Fruit fly (Drosophila melanogaster) whole organism, embryonic: ENCODE measurements around the gene mv.

Experiments
- Atf3 ChIP-seq: fragments of 200-800 bp; sonication (Bioruptor generic); optimal IDR thresholded peaks from 3 replicates; lab custom pipeline; 2016; ENCODE audit warnings: missing biosample characterization, missing genetic modification characterization
- B-H1 ChIP-seq: fragments of 200-800 bp; sonication (Bioruptor generic); IDR thresholded peaks from 3 replicates; pipeline ENCODE4 v1.3.6; 2022; ENCODE audit warnings: missing biosample characterization, missing genetic modification characterization
- CG1024 ChIP-seq: fragments of 200-800 bp; sonication (Bioruptor generic); IDR thresholded peaks from 2 replicates; pipeline ENCODE4 v1.3.6; 2022; ENCODE audit warnings: missing biosample characterization, missing genetic modification characterization
- CG10267 ChIP-seq: fragments of 200-800 bp; sonication (Bioruptor generic); optimal IDR thresholded peaks from 2 replicates; lab custom pipeline; 2018; ENCODE audit warnings: missing biosample characterization, mild to moderate bottlenecking, missing genetic modification characterization, moderate library complexity
- CG10654 ChIP-seq: fragments of 200-800 bp; sonication (Bioruptor generic); optimal IDR thresholded peaks from 2 replicates; lab custom pipeline; 2016; ENCODE audit warnings: missing biosample characterization, missing genetic modification characterization
- CG11247 ChIP-seq: fragments of 200-800 bp; sonication (Bioruptor generic); IDR thresholded peaks from 2 replicates; pipeline ENCODE4 v1.3.6; 2022; ENCODE audit warnings: missing biosample characterization, missing genetic modification characterization
- CG12219 ChIP-seq: fragments of 200-800 bp; sonication (Bioruptor generic); optimal IDR thresholded peaks from 3 replicates; lab custom pipeline; 2018; ENCODE audit warnings: missing biosample characterization, mild to moderate bottlenecking, missing genetic modification characterization
- CG13624 ChIP-seq: fragments of 200-800 bp; sonication (Bioruptor generic); optimal IDR thresholded peaks from 2 replicates; lab custom pipeline; 2016; ENCODE audit warnings: missing biosample characterization, missing genetic modification characterization
- CG13894 ChIP-seq: fragments of 200-800 bp; sonication (Bioruptor generic); optimal IDR thresholded peaks from 3 replicates; lab custom pipeline; 2018; ENCODE audit warnings: missing biosample characterization, mild to moderate bottlenecking, missing genetic modification characterization, moderate library complexity
- CG14441 ChIP-seq: fragments of 200-800 bp; sonication (Bioruptor generic); IDR thresholded peaks from 2 replicates; pipeline ENCODE4 v1.3.6; 2022; ENCODE audit warnings: missing biosample characterization, missing genetic modification characterization
- CG14710 ChIP-seq: fragments of 200-800 bp; sonication (Bioruptor generic); optimal IDR thresholded peaks from 3 replicates; lab custom pipeline; 2019; ENCODE audit warnings: missing biosample characterization, mild to moderate bottlenecking, missing genetic modification characterization, moderate library complexity
- CG1603 ChIP-seq: fragments of 200-800 bp; sonication (Bioruptor generic); optimal IDR thresholded peaks from 2 replicates; lab custom pipeline; 2019; ENCODE audit warnings: missing biosample characterization, mild to moderate bottlenecking, missing genetic modification characterization, moderate library complexity
- CG3995 ChIP-seq: fragments of 200-800 bp; sonication (Bioruptor generic); optimal IDR thresholded peaks from 3 replicates; lab custom pipeline; 2016; ENCODE audit warnings: missing biosample characterization, missing genetic modification characterization
- CG4360 ChIP-seq: fragments of 200-800 bp; sonication (Bioruptor generic); IDR thresholded peaks from 2 replicates; pipeline ENCODE4 v1.3.6; 2022; ENCODE audit warnings: missing biosample characterization, missing genetic modification characterization
- CG4854 ChIP-seq: fragments of 200-800 bp; sonication (Bioruptor generic); optimal IDR thresholded peaks from 2 replicates; lab custom pipeline; 2016; ENCODE audit warnings: missing biosample characterization, missing genetic modification characterization, inconsistent platforms
- CG6254 ChIP-seq: fragments of 200-800 bp; sonication (Bioruptor generic); optimal IDR thresholded peaks from 3 replicates; lab custom pipeline; 2017; ENCODE audit warnings: mild to moderate bottlenecking, missing biosample characterization, missing genetic modification reagents, missing genetic modification characterization
- CG8924 ChIP-seq: fragments of 200-800 bp; optimal IDR thresholded peaks from 3 replicates; lab custom pipeline; 2019; ENCODE audit warnings: missing biosample characterization, mild to moderate bottlenecking, missing genetic modification characterization, moderate library complexity
- CG9215 ChIP-seq: fragments of 200-800 bp; sonication (Bioruptor generic); IDR thresholded peaks from 2 replicates; pipeline ENCODE4 v1.3.6; 2022; ENCODE audit warnings: missing biosample characterization, missing genetic modification characterization
- Deaf1 ChIP-seq: fragments of 200-800 bp; optimal IDR thresholded peaks from 3 replicates; lab custom pipeline; 2019; ENCODE audit warnings: missing biosample characterization, mild to moderate bottlenecking, missing genetic modification characterization, moderate library complexity
- Dek ChIP-seq: fragments of 200-800 bp; sonication (Bioruptor generic); optimal IDR thresholded peaks from 3 replicates; lab custom pipeline; 2019; ENCODE audit warnings: missing biosample characterization, mild to moderate bottlenecking, missing genetic modification characterization, moderate library complexity
- Dref ChIP-seq: fragments of 200-800 bp; sonication (Bioruptor generic); IDR thresholded peaks from 2 replicates; pipeline ENCODE4 v1.3.6; 2022; ENCODE audit warnings: missing biosample characterization, missing genetic modification characterization
- Drgx ChIP-seq: fragments of 200-800 bp; sonication (Bioruptor generic); IDR thresholded peaks from 2 replicates; pipeline ENCODE4 v1.3.6; 2022; ENCODE audit warnings: missing biosample characterization, missing genetic modification characterization
- Elba2 ChIP-seq: fragments of 200-800 bp; sonication (Bioruptor generic); optimal IDR thresholded peaks from 3 replicates; lab custom pipeline; 2016; ENCODE audit warnings: missing biosample characterization, missing genetic modification characterization
- Gsc ChIP-seq: fragments of 200-800 bp; sonication (Bioruptor generic); IDR thresholded peaks from 2 replicates; pipeline ENCODE4 v1.3.6; 2022; ENCODE audit warnings: missing biosample characterization, missing genetic modification characterization
- Gug ChIP-seq: fragments of 200-800 bp; sonication (Bioruptor generic); IDR thresholded peaks from 4 replicates; pipeline ENCODE4 v1.3.6; 2022; ENCODE audit warnings: missing biosample characterization, missing genetic modification characterization
- H15 ChIP-seq: fragments of 200-800 bp; sonication (Bioruptor generic); IDR thresholded peaks from 3 replicates; pipeline ENCODE4 v1.3.6; 2022; ENCODE audit warnings: missing biosample characterization, missing genetic modification characterization
- HLHmδ ChIP-seq: fragments of 200-800 bp; sonication (Bioruptor generic); optimal IDR thresholded peaks from 2 replicates; lab custom pipeline; 2018; ENCODE audit warnings: missing biosample characterization, mild to moderate bottlenecking, missing genetic modification characterization, moderate library complexity
- MESR4 ChIP-seq: fragments of 200-800 bp; sonication (Bioruptor generic); optimal IDR thresholded peaks from 2 replicates; lab custom pipeline; 2018; ENCODE audit warnings: missing biosample characterization, mild to moderate bottlenecking, missing genetic modification characterization, moderate library complexity
- Med ChIP-seq: fragments of 200-800 bp; sonication (Bioruptor generic); peaks from one replicate; lab custom pipeline; 2016; ENCODE audit warnings: missing biosample characterization, missing genetic modification characterization, mild to moderate bottlenecking, inconsistent platforms, moderate library complexity
- PHDP ChIP-seq: fragments of 200-800 bp; sonication (Bioruptor generic); optimal IDR thresholded peaks from 3 replicates; lab custom pipeline; 2018; ENCODE audit warnings: missing biosample characterization, mild to moderate bottlenecking, missing genetic modification characterization, moderate library complexity
- Pdp1 ChIP-seq, 2 experiments: fragments of 200-800 bp; sonication (Bioruptor generic); optimal IDR thresholded peaks; 3 replicates each; lab custom pipeline; 2016; ENCODE audit warnings: missing biosample characterization in 2 of 2, missing genetic modification characterization in 2 of 2, mild to moderate bottlenecking in 1 of 2, moderate library complexity in 1 of 2
- Spps ChIP-seq: fragments of 200-800 bp; sonication (Bioruptor generic); optimal IDR thresholded peaks from 2 replicates; lab custom pipeline; 2018; ENCODE audit warnings: missing biosample characterization, mild to moderate bottlenecking, missing genetic modification characterization
- Usf ChIP-seq: fragments of 200-800 bp; sonication (Bioruptor generic); optimal IDR thresholded peaks from 2 replicates; lab custom pipeline; 2017; ENCODE audit warnings: missing genotype, missing biosample characterization, missing genetic modification characterization
- Vsx1 ChIP-seq: fragments of 200-800 bp; sonication (Bioruptor generic); optimal IDR thresholded peaks from 2 replicates; lab custom pipeline; 2017; ENCODE audit warnings: missing biosample characterization, mild to moderate bottlenecking, missing genetic modification characterization, missing genetic modification reagents
- abd-A ChIP-seq: fragments of 200-800 bp; sonication (Bioruptor generic); optimal IDR thresholded peaks from 3 replicates; lab custom pipeline; 2019; ENCODE audit warnings: missing biosample characterization, mild to moderate bottlenecking, missing genetic modification characterization, moderate library complexity
- chif ChIP-seq, 2 experiments: fragments of 200-800 bp; sonication (Bioruptor generic); optimal IDR thresholded peaks; 3 replicates each; lab custom pipeline; 2016; ENCODE audit warnings: missing biosample characterization in 2 of 2, missing genetic modification characterization in 2 of 2
- ci ChIP-seq: fragments of 200-800 bp; sonication (Bioruptor generic); IDR thresholded peaks from 3 replicates; pipeline ENCODE4 v1.3.6; 2022; ENCODE audit warnings: missing biosample characterization, missing genetic modification characterization
- fru ChIP-seq: fragments of >200 bp; optimal IDR thresholded peaks from 2 replicates; lab custom pipeline; 2017
- kni ChIP-seq: fragments of 200-800 bp; sonication (Bioruptor generic); optimal IDR thresholded peaks from 3 replicates; lab custom pipeline; 2017; ENCODE audit warnings: mild to moderate bottlenecking, missing biosample characterization, missing genetic modification reagents, missing genetic modification characterization
- nerfin-2 ChIP-seq: fragments of 200-800 bp; sonication (Bioruptor generic); IDR thresholded peaks from 2 replicates; pipeline ENCODE4 v1.3.6; 2022; ENCODE audit warnings: missing biosample characterization, missing genetic modification characterization; ENCODE audit not compliant: partially characterized antibody
- pum ChIP-seq: fragments of 200-800 bp; sonication (Bioruptor generic); optimal IDR thresholded peaks from 2 replicates; lab custom pipeline; 2016; ENCODE audit warnings: missing biosample characterization, missing genetic modification characterization
- sc ChIP-seq, 3 experiments: fragments of >200 bp in 2 of 3; fragments of 200-800 bp in 1 of 3; sonication (Bioruptor generic) in 1 of 3; optimal IDR thresholded peaks; 2 replicates in 2 of 3; 3 replicates in 1 of 3; lab custom pipeline; 2017; ENCODE audit warnings: mild to moderate bottlenecking in 1 of 3, missing biosample characterization in 1 of 3, missing genetic modification characterization in 1 of 3, missing genetic modification reagents in 1 of 3
- sim ChIP-seq: fragments of 200-800 bp; sonication (Bioruptor generic); IDR thresholded peaks from 2 replicates; pipeline ENCODE4 v1.3.6; 2022; ENCODE audit warnings: missing biosample characterization, missing genetic modification characterization
- sima ChIP-seq: fragments of 200-800 bp; sonication (Bioruptor generic); optimal IDR thresholded peaks from 2 replicates; lab custom pipeline; 2016; ENCODE audit warnings: missing biosample characterization, missing genetic modification characterization
- slou ChIP-seq: fragments of 200-800 bp; sonication (Bioruptor generic); optimal IDR thresholded peaks from 3 replicates; lab custom pipeline; 2016; ENCODE audit warnings: missing biosample characterization, missing genetic modification characterization
- sob ChIP-seq: fragments of 200-800 bp; sonication (Bioruptor generic); IDR thresholded peaks from 2 replicates; pipeline ENCODE4 v1.3.6; 2022; ENCODE audit warnings: missing biosample characterization, missing genetic modification characterization
- tap ChIP-seq: fragments of 200-800 bp; optimal IDR thresholded peaks from 3 replicates; lab custom pipeline; 2019; ENCODE audit warnings: missing biosample characterization, mild to moderate bottlenecking, missing genetic modification characterization, moderate library complexity
- tin ChIP-seq: fragments of 200-800 bp; sonication (Bioruptor generic); optimal IDR thresholded peaks from 3 replicates; lab custom pipeline; 2016; ENCODE audit warnings: missing biosample characterization, missing genetic modification characterization
- ttk ChIP-seq: fragments of 200-800 bp; sonication (Bioruptor generic); IDR thresholded peaks from 2 replicates; pipeline ENCODE4 v2.1.2; 2022; ENCODE audit warnings: missing biosample characterization, missing genetic modification characterization
- unc-4 ChIP-seq: fragments of 200-800 bp; sonication (Bioruptor generic); IDR thresholded peaks from 2 replicates; pipeline ENCODE4 v1.3.6; 2022; ENCODE audit warnings: missing biosample characterization, missing genetic modification characterization; ENCODE audit not compliant: partially characterized antibody
- usp ChIP-seq: fragments of >200 bp; optimal IDR thresholded peaks from 2 replicates; lab custom pipeline; 2017; ENCODE audit warnings: missing biosample characterization, missing genetic modification characterization

The mv gene

dm6 chr3L:1962964-1963363, 1.0 kb downstream of the mv start, which contains the start of gene SCOT (continued):
- TF ChIP-seq MESR4 (GFP tag; lab: Kevin White, UChicago) (no peak), CG1603 (tag; lab: Kevin White, UChicago) (no peak), CG8924 (tag; lab: Kevin White, UChicago) (peak; percentile 74), Gsc (GFP tag; lab: Robert Waterston, UW) (peak; percentile 45; the same call in 1 of the 2 replicates), PHDP (no peak), CG3995 (no peak), slou (GFP tag; lab: Kevin White, UChicago) (no peak), CG4360 (peak; percentile 39; the same call in 1 of the 2 replicates), Pdp1 (GFP tag; optimal IDR thresholded peaks at IDR 0.05; lab: Kevin White, UChicago) (peak in 1 of 2 experiments; percentile 48), CG10654 (GFP tag; lab: Kevin White, UChicago) (no peak), CG6254 (GFP tag; lab: Kevin White, UChicago) (no peak), CG14710 (no peak), tap (tag; lab: Kevin White, UChicago) (no peak), ci (GFP tag; lab: Robert Waterston, UW) (peak; percentile 92), ttk (peak; percentile 87), CG11247 (GFP tag; lab: Robert Waterston, UW) (peak; percentile 69), sob (GFP tag; lab: Robert Waterston, UW) (peak; percentile 76), Gug (peak; percentile 75), Med (GFP tag; lab: Kevin White, UChicago) (peak; percentile 91), H15 (peak; percentile 71; the same call in 2 of the 3 replicates), Dek (tag; lab: Kevin White, UChicago) (no peak), CG13624 (no peak), CG14441 (GFP tag; lab: Robert Waterston, UW) (peak; percentile 85), Elba2 (GFP tag; lab: Kevin White, UChicago) (peak; percentile 25), usp (GFP tag; lab: Kevin White, UChicago) (no peak), nerfin-2 (GFP tag; lab: Robert Waterston, UW) (no peak), CG1024 (GFP tag; lab: Robert Waterston, UW) (peak; percentile 66), Drgx (GFP tag; lab: Robert Waterston, UW) (peak; percentile 98), abd-A (tag; lab: Kevin White, UChicago) (no peak), Vsx1 (GFP tag; lab: Kevin White, UChicago) (no peak), Atf3 (peak; percentile 27), Usf (GFP tag; lab: Kevin White, UChicago) (no peak), Spps (tag; lab: Kevin White, UChicago) (no peak), CG12219 (peak; percentile 75), CG4854 (no peak), HLHmδ (no peak), unc-4 (GFP tag; lab: Robert Waterston, UW) (no peak), sc (optimal IDR thresholded peaks at IDR 0.05; lab: Kevin White, UChicago) (no peak), sc (GFP tag; optimal IDR thresholded peaks at IDR 0.05; lab: Kevin White, UChicago) (no peak), CG9215 (GFP tag; lab: Robert Waterston, UW) (peak; percentile 57), sim (GFP tag; lab: Robert Waterston, UW) (peak; percentile 57; the same call in 1 of the 2 replicates), B-H1 (peak; percentile 60; the same call in 2 of the 3 replicates), tin (GFP tag; lab: Kevin White, UChicago) (peak; percentile 41), fru (lab: Kevin White, UChicago) (no peak), sima (no peak), Dref (GFP tag; lab: Robert Waterston, UW) (no peak), pum (GFP tag; lab: Kevin White, UChicago) (peak; percentile 54), CG13894 (tag; lab: Kevin White, UChicago) (no peak), Deaf1 (tag; lab: Kevin White, UChicago) (no peak), CG10267 (tag; lab: Kevin White, UChicago) (no peak), chif (GFP tag; optimal IDR thresholded peaks at IDR 0.05; lab: Kevin White, UChicago) (peak; percentile 66 to 70), kni (GFP tag; lab: Kevin White, UChicago) (no peak)
